Worm (Caenorhabditis elegans) whole organism, L4 larva: ENCODE results near the gene sam-4.

Source experiments
- D1046.2 ChIP-seq: fragments of 200-800 bp; sonication (Bioruptor generic); IDR thresholded peaks from 2 replicates; pipeline ENCODE4 v1.3.6; 2022; ENCODE audit warnings: missing genetic modification characterization, missing compliant biosample characterization
- R02D3.7 ChIP-seq: fragments of 150-350 bp; sonication (generic microtip); optimal IDR thresholded peaks from 3 replicates; lab custom pipeline; 2014; ENCODE audit warnings: missing biosample characterization, missing genetic modification characterization
- Y48G9A.11 ChIP-seq: fragments of 200-800 bp; sonication (Bioruptor generic); IDR thresholded peaks from 2 replicates; pipeline ENCODE4 v1.3.6; 2022; ENCODE audit warnings: missing genetic modification reagents, missing genetic modification characterization, missing compliant biosample characterization
- Y75B8A.6 ChIP-seq: fragments of 200-800 bp; sonication (Bioruptor generic); IDR thresholded peaks from 2 replicates; pipeline ENCODE4 v1.3.6; 2022; ENCODE audit warnings: missing genetic modification reagents, missing genetic modification characterization, missing compliant biosample characterization
- ama-1 ChIP-seq: fragments of 150-350 bp; optimal IDR thresholded peaks from 2 replicates; lab custom pipeline; 2014; ENCODE audit warnings: inconsistent platforms, mixed read lengths
- ceh-20 ChIP-seq: fragments of 200-800 bp; sonication (Bioruptor generic); IDR thresholded peaks from 2 replicates; pipeline ENCODE4 v1.3.6; 2022; ENCODE audit warnings: missing genetic modification reagents, missing genetic modification characterization, missing compliant biosample characterization
- ceh-44 ChIP-seq: fragments of 200-800 bp; sonication (Bioruptor generic); IDR thresholded peaks from 2 replicates; pipeline ENCODE4 v1.3.6; 2022; ENCODE audit warnings: missing genetic modification reagents, missing genetic modification characterization, missing compliant biosample characterization
- cey-2 ChIP-seq: sonication (generic microtip); optimal IDR thresholded peaks from 3 replicates; lab custom pipeline; 2017; ENCODE audit warnings: missing genetic modification characterization, mild to moderate bottlenecking, missing compliant biosample characterization, antibody characterized with exemption, borderline replicate concordance; ENCODE audit not compliant: insufficient read depth
- daf-12 ChIP-seq: fragments of 150-350 bp; optimal IDR thresholded peaks from 2 replicates; lab custom pipeline; 2014; ENCODE audit warnings: missing biosample characterization, missing genetic modification reagents, missing genetic modification characterization
- daf-16 ChIP-seq, 3 experiments: sonication (generic microtip); optimal IDR thresholded peaks; 2 replicates each; lab custom pipeline; 2016 to 2017; ENCODE audit warnings: missing genetic modification characterization in 3 of 3, missing genetic modification reagents in 3 of 3, mild to moderate bottlenecking in 2 of 3, missing compliant biosample characterization in 2 of 3, missing biosample characterization in 1 of 3, moderate library complexity in 1 of 3
- dmd-6 ChIP-seq: fragments of 200-800 bp; sonication (Bioruptor generic); IDR thresholded peaks from 2 replicates; pipeline ENCODE4 v1.3.6; 2022; ENCODE audit warnings: missing genetic modification reagents, missing genetic modification characterization, missing compliant biosample characterization
- egl-27 ChIP-seq: sonication (generic microtip); optimal IDR thresholded peaks from 3 replicates; lab custom pipeline; 2017; ENCODE audit warnings: missing biosample characterization, missing genetic modification reagents, missing genetic modification characterization
- fkh-10 ChIP-seq: fragments of 150-350 bp; optimal IDR thresholded peaks from 2 replicates; lab custom pipeline; 2014; ENCODE audit warnings: missing biosample characterization, missing genetic modification reagents, missing genetic modification characterization
- fos-1 ChIP-seq: fragments of 150-350 bp; optimal IDR thresholded peaks from 2 replicates; lab custom pipeline; 2014; ENCODE audit warnings: missing biosample characterization, missing genetic modification characterization
- jun-1 ChIP-seq: fragments of 150-350 bp; optimal IDR thresholded peaks from 2 replicates; lab custom pipeline; 2014; ENCODE audit warnings: missing biosample characterization, missing genetic modification reagents, missing genetic modification characterization
- lir-3 ChIP-seq: sonication (generic microtip); optimal IDR thresholded peaks from 2 replicates; lab custom pipeline; 2016; ENCODE audit warnings: mild to moderate bottlenecking, missing genetic modification characterization, missing compliant biosample characterization
- lsy-2 ChIP-seq, 2 experiments: fragments of 150-350 bp in 1 of 2; sonication (generic microtip) in 1 of 2; optimal IDR thresholded peaks; 2 replicates each; lab custom pipeline; 2014 to 2017; ENCODE audit warnings: missing biosample characterization in 2 of 2, missing genetic modification characterization in 2 of 2
- mxl-3 ChIP-seq: fragments of 200-800 bp; sonication (Bioruptor generic); optimal IDR thresholded peaks from 2 replicates; lab custom pipeline; 2018; ENCODE audit warnings: mild to moderate bottlenecking, missing genetic modification characterization, missing compliant biosample characterization
- nhr-102 ChIP-seq: sonication (generic microtip); optimal IDR thresholded peaks from 2 replicates; lab custom pipeline; 2016; ENCODE audit warnings: mild to moderate bottlenecking, missing genetic modification characterization, moderate library complexity, missing compliant biosample characterization
- nhr-25 ChIP-seq: sonication (generic microtip); optimal IDR thresholded peaks from 2 replicates; lab custom pipeline; 2017; ENCODE audit warnings: missing genetic modification characterization, mild to moderate bottlenecking, missing compliant biosample characterization, antibody characterized with exemption, moderate library complexity, borderline replicate concordance; ENCODE audit not compliant: insufficient read depth
- nhr-41 ChIP-seq: fragments of 200-800 bp; sonication (Bioruptor generic); IDR thresholded peaks from 2 replicates; pipeline ENCODE4 v1.3.6; 2022; ENCODE audit warnings: missing genetic modification reagents, missing genetic modification characterization, missing compliant biosample characterization
- nhr-48 ChIP-seq: sonication (generic microtip); optimal IDR thresholded peaks from 2 replicates; lab custom pipeline; 2016; ENCODE audit warnings: mild to moderate bottlenecking, missing genetic modification characterization, missing compliant biosample characterization
- nhr-6 ChIP-seq: fragments of 150-350 bp; optimal IDR thresholded peaks from 2 replicates; lab custom pipeline; 2014; ENCODE audit warnings: missing biosample characterization, missing genetic modification characterization
- nhr-76 ChIP-seq: fragments of 150-350 bp; optimal IDR thresholded peaks from 2 replicates; lab custom pipeline; 2014; ENCODE audit warnings: missing biosample characterization, missing genetic modification characterization
- nhr-77 ChIP-seq: fragments of 150-350 bp; optimal IDR thresholded peaks from 2 replicates; lab custom pipeline; 2014; ENCODE audit warnings: missing biosample characterization, missing genetic modification characterization
- sdz-12 ChIP-seq: fragments of 200-800 bp; sonication (Bioruptor generic); optimal IDR thresholded peaks from 2 replicates; lab custom pipeline; 2018; ENCODE audit warnings: mild to moderate bottlenecking, missing genetic modification characterization, missing compliant biosample characterization
- snpc-1.2 ChIP-seq: fragments of 200-800 bp; sonication (Bioruptor generic); IDR thresholded peaks from 2 replicates; pipeline ENCODE4 v1.3.6; 2022; ENCODE audit warnings: missing genetic modification reagents, missing genetic modification characterization, missing compliant biosample characterization
- tag-97 ChIP-seq: fragments of 200-800 bp; sonication (Bioruptor generic); IDR thresholded peaks from 2 replicates; pipeline ENCODE4 v1.3.6; 2022; ENCODE audit warnings: missing genetic modification characterization, missing compliant biosample characterization
- unc-39 ChIP-seq: sonication (generic microtip); optimal IDR thresholded peaks from 2 replicates; lab custom pipeline; 2017; ENCODE audit warnings: missing biosample characterization, missing genetic modification characterization
- zag-1 ChIP-seq: fragments of 150-350 bp; optimal IDR thresholded peaks from 2 replicates; lab custom pipeline; 2014; ENCODE audit warnings: missing biosample characterization, missing genetic modification characterization
- zip-2 ChIP-seq: fragments of 150-350 bp; optimal IDR thresholded peaks from 2 replicates; lab custom pipeline; 2014; ENCODE audit warnings: missing biosample characterization, missing genetic modification characterization
- ztf-11 ChIP-seq: fragments of 150-350 bp; optimal IDR thresholded peaks from 2 replicates; lab custom pipeline; 2014; ENCODE audit warnings: missing biosample characterization, missing genetic modification characterization

Gene sam-4

DNA sequence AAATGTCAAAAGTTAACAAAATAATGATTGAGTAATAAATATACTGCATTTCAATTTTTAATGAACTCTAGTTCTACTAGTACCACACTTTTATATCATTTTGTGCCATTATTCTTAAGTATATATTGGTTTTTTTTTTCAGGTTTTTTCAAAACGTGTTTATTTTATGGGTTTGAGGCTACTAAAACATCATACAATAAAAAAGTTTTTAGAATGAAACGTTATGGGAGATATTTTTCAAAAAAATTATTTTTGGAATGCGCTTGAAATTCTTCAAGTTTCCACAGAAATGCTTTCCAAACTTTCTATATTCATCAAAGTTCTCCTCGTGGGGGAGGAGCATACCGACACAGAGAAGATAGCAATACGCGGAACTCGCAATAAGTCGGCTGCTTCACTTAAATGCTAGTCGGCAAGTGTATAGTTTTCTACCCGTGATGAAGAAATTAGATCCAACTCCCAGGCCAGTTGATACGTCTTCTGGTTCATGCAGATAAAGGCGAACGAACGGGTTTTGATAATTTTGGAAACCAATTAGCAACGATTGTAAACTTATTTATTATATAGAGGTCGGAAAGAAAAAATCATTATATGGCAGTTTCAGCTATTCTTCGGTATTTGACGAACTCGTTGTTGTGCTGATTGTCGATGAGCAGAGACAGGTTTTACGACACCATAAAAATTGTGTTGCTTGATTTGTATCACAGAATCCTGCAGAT, 49.6 kb downstream of the sam-4 start, which contains the start of gene C17G10.10 (continued):
- TF ChIP-seq dmd-6 (GFP tag; lab: Robert Waterston, UW) = peak; percentile 72
- no peak for TF ChIP-seq Y75B8A.6 (GFP tag; lab: Robert Waterston, UW)
- TF ChIP-seq nhr-41 = no peak
- peak; percentile 53 for TF ChIP-seq nhr-6 (tag; lab: Kevin White, UChicago)
- TF ChIP-seq egl-27 (tag; lab: Kevin White, UChicago) = no peak
- no peak for TF ChIP-seq unc-39 (tag; lab: Kevin White, UChicago)
- TF ChIP-seq snpc-1.2 = peak; percentile 75
- peak; percentile 25 for TF ChIP-seq nhr-77 (tag; lab: Kevin White, UChicago)
- TF ChIP-seq lir-3 = no peak
- TF ChIP-seq fkh-10 (GFP tag; lab: Kevin White, UChicago) = no peak
- no peak for TF ChIP-seq R02D3.7 (tag; lab: Kevin White, UChicago)
- TF ChIP-seq ceh-44 = 0 out of 2 replicates have a peak, but pooled peaks have one; percentile 29
- TF ChIP-seq mxl-3 (GFP tag; lab: Kevin White, UChicago) = peak; percentile 27
- TF ChIP-seq ztf-11 = no peak
- TF ChIP-seq D1046.2 (GFP tag; lab: Robert Waterston, UW) = no peak
- TF ChIP-seq cey-2 = no peak
- TF ChIP-seq nhr-25 = no peak
- TF ChIP-seq lsy-2 (tag; optimal IDR thresholded peaks at IDR 0.05; lab: Kevin White, UChicago) = peak in 1 of 2 experiments; percentile 65
- TF ChIP-seq nhr-76 (tag; lab: Kevin White, UChicago) = no peak
- TF ChIP-seq jun-1 (tag; lab: Kevin White, UChicago) = no peak
- peak; percentile 39; the same call in 1 of the 2 replicates for TF ChIP-seq ceh-20
- TF ChIP-seq zag-1 (tag; lab: Kevin White, UChicago) = no peak
- no peak for TF ChIP-seq Y48G9A.11 (GFP tag; lab: Robert Waterston, UW)
- no peak for TF ChIP-seq sdz-12
- TF ChIP-seq nhr-102 = peak; percentile 68
- TF ChIP-seq ama-1 (lab: Kevin White, UChicago) = peak; percentile 97
- TF ChIP-seq zip-2 (tag; lab: Kevin White, UChicago) = no peak
- TF ChIP-seq nhr-48 = peak; percentile 66
- TF ChIP-seq daf-12 (tag; lab: Kevin White, UChicago) = no peak
- TF ChIP-seq fos-1 (tag; lab: Kevin White, UChicago) = no peak
- TF ChIP-seq daf-16 (GFP tag; optimal IDR thresholded peaks at IDR 0.05; lab: Kevin White, UChicago) = peak; percentile 35 to 79
- TF ChIP-seq daf-16 (tag; optimal IDR thresholded peaks at IDR 0.05; lab: Kevin White, UChicago) = peak; percentile 82
- TF ChIP-seq tag-97 (GFP tag; lab: Robert Waterston, UW) = no peak
